Fruit fly (Drosophila melanogaster) whole organism, adult: Measurements from ENCODE around the gene Oat.

Source experiments
- CG11617 ChIP-seq: fragments of 200-800 bp; sonication (Bioruptor generic); optimal IDR thresholded peaks from 2 replicates; lab custom pipeline; 2017; ENCODE audit warnings: mild to moderate bottlenecking, missing biosample characterization, missing genetic modification reagents, missing genetic modification characterization
- CG12768 ChIP-seq: fragments of 200-800 bp; sonication (Bioruptor generic); optimal IDR thresholded peaks from 2 replicates; lab custom pipeline; 2017; ENCODE audit warnings: missing biosample characterization, missing genetic modification characterization, mild to moderate bottlenecking, moderate library complexity, missing genetic modification reagents
- CG14711 ChIP-seq: fragments of 200-800 bp; sonication (Bioruptor generic); optimal IDR thresholded peaks from 2 replicates; lab custom pipeline; 2018; ENCODE audit warnings: missing biosample characterization, mild to moderate bottlenecking, missing genetic modification characterization, moderate library complexity
- CG1620 ChIP-seq: fragments of 200-800 bp; sonication (Bioruptor generic); optimal IDR thresholded peaks from 2 replicates; lab custom pipeline; 2016; ENCODE audit warnings: missing biosample characterization, missing genetic modification characterization
- CG33017 ChIP-seq: fragments of 200-800 bp; sonication (Bioruptor generic); optimal IDR thresholded peaks from 2 replicates; lab custom pipeline; 2018; ENCODE audit warnings: missing biosample characterization, mild to moderate bottlenecking, missing genetic modification characterization, moderate library complexity
- CG5204 ChIP-seq: fragments of 200-800 bp; sonication (Bioruptor generic); optimal IDR thresholded peaks from 2 replicates; lab custom pipeline; 2016; ENCODE audit warnings: missing biosample characterization, missing genetic modification characterization
- CG7045 ChIP-seq: fragments of 200-800 bp; sonication (Bioruptor generic); optimal IDR thresholded peaks from 2 replicates; lab custom pipeline; 2017; ENCODE audit warnings: missing biosample characterization, mild to moderate bottlenecking, missing genetic modification characterization
- CG7101 ChIP-seq: fragments of 200-800 bp; sonication (Bioruptor generic); optimal IDR thresholded peaks from 2 replicates; lab custom pipeline; 2018; ENCODE audit warnings: missing biosample characterization, mild to moderate bottlenecking, missing genetic modification characterization, moderate library complexity
- Clk ChIP-seq: fragments of 200-800 bp; sonication (Bioruptor generic); optimal IDR thresholded peaks from 2 replicates; lab custom pipeline; 2017; ENCODE audit warnings: missing biosample characterization, missing genetic modification characterization
- Crg-1 ChIP-seq: fragments of 200-800 bp; sonication (Bioruptor generic); optimal IDR thresholded peaks from 2 replicates; lab custom pipeline; 2016; ENCODE audit warnings: missing biosample characterization, missing genetic modification characterization
- Hr96 ChIP-seq: fragments of 200-800 bp; sonication (Bioruptor generic); optimal IDR thresholded peaks from 2 replicates; lab custom pipeline; 2016; ENCODE audit warnings: missing biosample characterization, missing genetic modification characterization
- Mnt ChIP-seq: fragments of 200-800 bp; sonication (Bioruptor generic); optimal IDR thresholded peaks from 2 replicates; lab custom pipeline; 2016; ENCODE audit warnings: missing biosample characterization, mild to moderate bottlenecking, missing genetic modification characterization
- bab1 ChIP-seq: fragments of 200-800 bp; sonication (Bioruptor generic); optimal IDR thresholded peaks from 3 replicates; lab custom pipeline; 2019; ENCODE audit warnings: missing biosample characterization, mild to moderate bottlenecking, missing genetic modification characterization, moderate library complexity
- cic ChIP-seq: fragments of 200-800 bp; sonication (Bioruptor generic); optimal IDR thresholded peaks from 2 replicates; lab custom pipeline; 2017; ENCODE audit warnings: missing biosample characterization, mild to moderate bottlenecking, missing genetic modification characterization, moderate library complexity
- cnc ChIP-seq, 2 experiments: fragments of >200 bp; optimal IDR thresholded peaks; 2 replicates each; lab custom pipeline; 2017
- kay ChIP-seq: fragments of 200-800 bp; sonication (Bioruptor generic); peaks from one replicate; lab custom pipeline; 2016; ENCODE audit warnings: missing biosample characterization, missing genetic modification characterization, borderline replicate concordance
- ovo ChIP-seq: fragments of 200-800 bp; sonication (Bioruptor generic); optimal IDR thresholded peaks from 2 replicates; lab custom pipeline; 2016; ENCODE audit warnings: missing biosample characterization, missing genetic modification characterization
- pad ChIP-seq: fragments of 200-800 bp; sonication (Bioruptor generic); optimal IDR thresholded peaks from 3 replicates; lab custom pipeline; 2017; ENCODE audit warnings: missing biosample characterization, missing genetic modification characterization, mild to moderate bottlenecking, moderate library complexity, missing genetic modification reagents
- tj ChIP-seq: fragments of 200-800 bp; sonication (Bioruptor generic); optimal IDR thresholded peaks from 3 replicates; lab custom pipeline; 2017; ENCODE audit warnings: missing biosample characterization, mild to moderate bottlenecking, missing genetic modification characterization, moderate library complexity
- toe ChIP-seq: fragments of 200-800 bp; sonication (Bioruptor generic); optimal IDR thresholded peaks from 2 replicates; lab custom pipeline; 2016; ENCODE audit warnings: missing biosample characterization, missing genetic modification characterization

Gene Oat

dm6 chr3L:19632766-19633632, 16.7 kb downstream of the Oat start:
- TF ChIP-seq tj (GFP tag; lab: Kevin White, UChicago) (peak; percentile 91), CG33017 (tag; lab: Kevin White, UChicago) (peak; percentile 35), CG14711 (peak; percentile 70), ovo (GFP tag; lab: Kevin White, UChicago) (peak; percentile 84), CG7045 (peak; percentile 41), Mnt (peak; percentile 67), CG7101 (peak; percentile 65), CG11617 (GFP tag; lab: Kevin White, UChicago) (peak; percentile 60), Clk (GFP tag; lab: Kevin White, UChicago) (no peak), bab1 (GFP tag; lab: Kevin White, UChicago) (peak; percentile 83), CG1620 (GFP tag; lab: Kevin White, UChicago) (peak; percentile 74), CG5204 (GFP tag; lab: Kevin White, UChicago) (peak; percentile 63), Crg-1 (peak; percentile 22), Hr96 (peak; percentile 70), pad (GFP tag; lab: Kevin White, UChicago) (peak; percentile 97), cnc (optimal IDR thresholded peaks at IDR 0.05; lab: Kevin White, UChicago) (no peak), cic (GFP tag; lab: Kevin White, UChicago) (peak; percentile 90), kay (GFP tag; lab: Kevin White, UChicago) (peak; percentile 79), toe (GFP tag; lab: Kevin White, UChicago) (peak; percentile 58), CG12768 (GFP tag; lab: Kevin White, UChicago) (peak; percentile 43)

dm6 chr3L:19631867-19632266, 17.8 kb downstream of the Oat start:
- no peak for TF ChIP-seq cic (GFP tag; lab: Kevin White, UChicago)
- TF ChIP-seq Clk (GFP tag; lab: Kevin White, UChicago): no peak
- no peak for TF ChIP-seq CG12768 (GFP tag; lab: Kevin White, UChicago)
- TF ChIP-seq cnc (optimal IDR thresholded peaks at IDR 0.05; lab: Kevin White, UChicago): no peak
- peak; percentile 77 for TF ChIP-seq pad (GFP tag; lab: Kevin White, UChicago)
- TF ChIP-seq CG7101: no peak

dm6 chr3L:19630701-19631100, 18.9 kb downstream of the Oat start:
- TF ChIP-seq CG12768 (GFP tag; lab: Kevin White, UChicago) (peak; percentile 77), tj (GFP tag; lab: Kevin White, UChicago) (peak; percentile 30), CG11617 (GFP tag; lab: Kevin White, UChicago) (peak; percentile 60), CG5204 (GFP tag; lab: Kevin White, UChicago) (no peak), CG7101 (peak; percentile 16), Crg-1 (peak; percentile 50), CG33017 (tag; lab: Kevin White, UChicago) (peak; percentile 48), CG14711 (peak; percentile 6), Clk (GFP tag; lab: Kevin White, UChicago) (peak; percentile 41), cic (GFP tag; lab: Kevin White, UChicago) (peak; percentile 90), kay (GFP tag; lab: Kevin White, UChicago) (peak; percentile 95), CG7045 (peak; percentile 48), ovo (GFP tag; lab: Kevin White, UChicago) (peak; percentile 38), pad (GFP tag; lab: Kevin White, UChicago) (peak; percentile 5), bab1 (GFP tag; lab: Kevin White, UChicago) (no peak), cnc (optimal IDR thresholded peaks at IDR 0.05; lab: Kevin White, UChicago) (no peak), Mnt (peak; percentile 60), Hr96 (peak; percentile 28), toe (GFP tag; lab: Kevin White, UChicago) (no peak), CG1620 (GFP tag; lab: Kevin White, UChicago) (no peak)

- TF ChIP-seq Crg-1 (peak; percentile 9), CG11617 (GFP tag; lab: Kevin White, UChicago) (peak; percentile 26), CG14711 (peak; percentile 2), Clk (GFP tag; lab: Kevin White, UChicago) (no peak), CG33017 (tag; lab: Kevin White, UChicago) (no peak), Hr96 (no peak), tj (GFP tag; lab: Kevin White, UChicago) (peak; percentile 70), pad (GFP tag; lab: Kevin White, UChicago) (no peak), CG7101 (peak; percentile 15), CG5204 (GFP tag; lab: Kevin White, UChicago) (no peak), kay (GFP tag; lab: Kevin White, UChicago) (no peak), CG12768 (GFP tag; lab: Kevin White, UChicago) (no peak), cic (GFP tag; lab: Kevin White, UChicago) (peak; percentile 46), Mnt (peak; percentile 23), ovo (GFP tag; lab: Kevin White, UChicago) (peak; percentile 2)
Observed at dm6 chr3L:19618072-19618958, 31.3 kb downstream of the Oat start, which contains the start of gene asf1. asf1 (plus strand) TSS chr3L:19618894.

dm6 chr3L:19612172-19612571, 37.5 kb downstream of the Oat start, which contains the start of the genes Lon and PIG-F:
Lon (minus strand) TSS chr3L:19612199.
PIG-F (plus strand) TSS chr3L:19612455.
- TF ChIP-seq CG7045: peak; percentile 99
- TF ChIP-seq Hr96: peak; percentile 99
- peak; percentile 99 for TF ChIP-seq Clk (GFP tag; lab: Kevin White, UChicago)
- peak; percentile 99 for TF ChIP-seq CG11617 (GFP tag; lab: Kevin White, UChicago)
- peak; percentile 99 for TF ChIP-seq kay (GFP tag; lab: Kevin White, UChicago)
- peak; percentile 98 for TF ChIP-seq CG33017 (tag; lab: Kevin White, UChicago)
- TF ChIP-seq cnc (optimal IDR thresholded peaks at IDR 0.05; lab: Kevin White, UChicago): no peak
- peak; percentile 98 for TF ChIP-seq bab1 (GFP tag; lab: Kevin White, UChicago)
- peak; percentile 99 for TF ChIP-seq ovo (GFP tag; lab: Kevin White, UChicago)
- peak; percentile 99 for TF ChIP-seq CG12768 (GFP tag; lab: Kevin White, UChicago)
- peak; percentile 86 for TF ChIP-seq cic (GFP tag; lab: Kevin White, UChicago)
- peak; percentile 99 for TF ChIP-seq CG5204 (GFP tag; lab: Kevin White, UChicago)
- TF ChIP-seq Mnt: peak; percentile 97
- peak; percentile 99 for TF ChIP-seq CG1620 (GFP tag; lab: Kevin White, UChicago)
- TF ChIP-seq toe (GFP tag; lab: Kevin White, UChicago): peak; percentile 100
- TF ChIP-seq CG7101: peak; percentile 99
- peak; percentile 99 for TF ChIP-seq Crg-1
- TF ChIP-seq pad (GFP tag; lab: Kevin White, UChicago): peak; percentile 94
- peak; percentile 96 for TF ChIP-seq CG14711
- TF ChIP-seq tj (GFP tag; lab: Kevin White, UChicago): peak; percentile 89
